1 fruit fly cellular context compared by ENCODE assay signal in genomic region chr3L:3755713-3756112, dm6.
A peak's percentile ranks its signal among the peaks of the same experiment; 100 is the strongest.
TF ChIP-seq lines count a peak whose summit lies in the region.

No protein-coding gene starts in this region.

TF ChIP-seq in whole organism, embryonic, 481 proteins besides CTCF, POLR2A, EP300 and RAD21 (continued from another document):
- peak; percentile 10 for TF ChIP-seq CG11504 (tag; optimal IDR thresholded peaks at IDR 0.05; lab: Kevin White, UChicago)
- no peak for TF ChIP-seq CG18262 (tag; optimal IDR thresholded peaks at IDR 0.05; lab: Kevin White, UChicago)
- TF ChIP-seq CG15601 (tag; optimal IDR thresholded peaks at IDR 0.05; lab: Kevin White, UChicago), result peak; percentile 51
- TF ChIP-seq CG8290 (GFP tag; optimal IDR thresholded peaks at IDR 0.05; lab: Kevin White, UChicago), result no peak
- peak in 1 of 2 experiments; percentile 17 for TF ChIP-seq CG8290 (tag; optimal IDR thresholded peaks at IDR 0.05; lab: Kevin White, UChicago)
- TF ChIP-seq Nf-YA (GFP tag; IDR thresholded peaks at IDR 0.05; lab: Robert Waterston, UW), result no peak
- no peak for TF ChIP-seq CG10321 (GFP tag; IDR thresholded peaks at IDR 0.05; lab: Robert Waterston, UW)
- TF ChIP-seq CG18599 (GFP tag; optimal IDR thresholded peaks at IDR 0.05; lab: Kevin White, UChicago), result peak; percentile 55
- TF ChIP-seq BtbVII (GFP tag; optimal IDR thresholded peaks at IDR 0.05; lab: Kevin White, UChicago), result peak; percentile 47
- TF ChIP-seq CG1603 (tag; optimal IDR thresholded peaks at IDR 0.05; lab: Kevin White, UChicago), result peak; percentile 5
- TF ChIP-seq CG7987 (GFP tag; optimal IDR thresholded peaks at IDR 0.05; lab: Kevin White, UChicago), result peak; percentile 18
- TF ChIP-seq cg (GFP tag; optimal IDR thresholded peaks at IDR 0.05; lab: Kevin White, UChicago), result peak; percentile 12
- TF ChIP-seq CG15514 (GFP tag; optimal IDR thresholded peaks at IDR 0.05; lab: Kevin White, UChicago), result peak; percentile 36
- TF ChIP-seq Trl (optimal IDR thresholded peaks at IDR 0.05; lab: Kevin White, UChicago), result no peak
- TF ChIP-seq Trl (GFP tag; optimal IDR thresholded peaks at IDR 0.05; lab: Kevin White, UChicago), result no peak
- 0 out of 4 replicates have a peak, but pooled peaks have one; percentile 28 for TF ChIP-seq chinmo (GFP tag; IDR thresholded peaks at IDR 0.05; lab: Robert Waterston, UW; ENCODE audit: partially characterized antibody)
- peak; percentile 18 for TF ChIP-seq Hmr (GFP tag; optimal IDR thresholded peaks at IDR 0.05; lab: Kevin White, UChicago)
- peak; percentile 56 for TF ChIP-seq ATbp (GFP tag; optimal IDR thresholded peaks at IDR 0.05; lab: Kevin White, UChicago)
- TF ChIP-seq Eip74EF (GFP tag; optimal IDR thresholded peaks at IDR 0.05; lab: Kevin White, UChicago), result peak in 1 of 2 experiments; percentile 31
- TF ChIP-seq HHEX (GFP tag; optimal IDR thresholded peaks at IDR 0.05; lab: Kevin White, UChicago), result peak; percentile 20
- no peak for TF ChIP-seq pros (GFP tag; optimal IDR thresholded peaks at IDR 0.05; lab: Kevin White, UChicago)
- TF ChIP-seq sd (tag; optimal IDR thresholded peaks at IDR 0.05; lab: Kevin White, UChicago), result peak; percentile 47
- no peak for TF ChIP-seq CG13775 (GFP tag; optimal IDR thresholded peaks at IDR 0.05; lab: Kevin White, UChicago)
- peak; percentile 10 for TF ChIP-seq wek (GFP tag; optimal IDR thresholded peaks at IDR 0.05; lab: Kevin White, UChicago)
- TF ChIP-seq insv (GFP tag; optimal IDR thresholded peaks at IDR 0.05; lab: Kevin White, UChicago), result peak in 1 of 2 experiments; percentile 33
- no peak for TF ChIP-seq CG12299 (tag; optimal IDR thresholded peaks at IDR 0.05; lab: Kevin White, UChicago)
- TF ChIP-seq CG30020 (tag; optimal IDR thresholded peaks at IDR 0.05; lab: Kevin White, UChicago), result no peak
- TF ChIP-seq fd64A (GFP tag; optimal IDR thresholded peaks at IDR 0.05; lab: Kevin White, UChicago), result peak; percentile 12
- TF ChIP-seq CG7839 (tag; optimal IDR thresholded peaks at IDR 0.05; lab: Kevin White, UChicago), result peak; percentile 3
- peak; percentile 45 for TF ChIP-seq CG2678 (tag; optimal IDR thresholded peaks at IDR 0.05; lab: Kevin White, UChicago)
- peak; percentile 8 for TF ChIP-seq CG14710 (tag; optimal IDR thresholded peaks at IDR 0.05; lab: Kevin White, UChicago)
- no peak for TF ChIP-seq Hr39 (optimal IDR thresholded peaks at IDR 0.05; lab: Kevin White, UChicago)
- TF ChIP-seq CkIIα-i1 (GFP tag; IDR thresholded peaks at IDR 0.05; lab: Robert Waterston, UW), result no peak
- peak; percentile 35 for TF ChIP-seq Fer1 (GFP tag; optimal IDR thresholded peaks at IDR 0.05; lab: Kevin White, UChicago)
- peak; percentile 17 for TF ChIP-seq CG4707 (GFP tag; optimal IDR thresholded peaks at IDR 0.05; lab: Kevin White, UChicago)
- TF ChIP-seq CG6813 (GFP tag; optimal IDR thresholded peaks at IDR 0.05; lab: Kevin White, UChicago), result peak; percentile 53
- TF ChIP-seq onecut (GFP tag; IDR thresholded peaks at IDR 0.05; lab: Robert Waterston, UW), result peak; percentile 23; the same call in 1 of the 2 replicates
- TF ChIP-seq CG32772 (GFP tag; IDR thresholded peaks at IDR 0.05; lab: Robert Waterston, UW), result no peak
- peak; percentile 1 for TF ChIP-seq CG3407 (GFP tag; optimal IDR thresholded peaks at IDR 0.05; lab: Kevin White, UChicago)
